Fruit fly (Drosophila melanogaster) whole organism, prepupa: ENCODE data around the gene CG15418.

ENCODE experiments used
- Blimp-1 ChIP-seq: fragments of 200-800 bp; sonication (Bioruptor generic); optimal IDR thresholded peaks from 3 replicates; lab custom pipeline; 2017; ENCODE audit warnings: missing biosample characterization, missing genetic modification characterization, mild to moderate bottlenecking, moderate library complexity, missing genetic modification reagents
- CG10631 ChIP-seq: fragments of 200-800 bp; sonication (Bioruptor generic); optimal IDR thresholded peaks from 2 replicates; lab custom pipeline; 2016; ENCODE audit warnings: missing biosample characterization, missing genetic modification characterization
- CG11762 ChIP-seq: fragments of 200-800 bp; sonication (Bioruptor generic); optimal IDR thresholded peaks from 3 replicates; lab custom pipeline; 2016; ENCODE audit warnings: missing biosample characterization, missing genetic modification characterization; ENCODE audit not compliant: insufficient read depth
- CG15336 ChIP-seq: fragments of 200-800 bp; sonication (Bioruptor generic); IDR thresholded peaks from 2 replicates; pipeline ENCODE4 v1.3.6; 2022; ENCODE audit warnings: missing biosample characterization, missing genetic modification characterization
- CG16779 ChIP-seq: fragments of 200-800 bp; sonication (Bioruptor generic); optimal IDR thresholded peaks from 3 replicates; lab custom pipeline; 2017; ENCODE audit warnings: missing biosample characterization, mild to moderate bottlenecking, missing genetic modification characterization
- CG3032 ChIP-seq: fragments of 200-800 bp; optimal IDR thresholded peaks from 2 replicates; lab custom pipeline; 2019; ENCODE audit warnings: missing biosample characterization, mild to moderate bottlenecking, missing genetic modification characterization, moderate library complexity
- CG31627 ChIP-seq: fragments of 200-800 bp; sonication (Bioruptor generic); optimal IDR thresholded peaks from 3 replicates; lab custom pipeline; 2016; ENCODE audit warnings: missing biosample characterization, missing genetic modification characterization
- CG34406 ChIP-seq: fragments of 200-800 bp; sonication (Bioruptor generic); optimal IDR thresholded peaks from 3 replicates; lab custom pipeline; 2016; ENCODE audit warnings: missing biosample characterization, missing genetic modification characterization
- CG4318 ChIP-seq: fragments of 200-800 bp; sonication (Bioruptor generic); optimal IDR thresholded peaks from 3 replicates; lab custom pipeline; 2017; ENCODE audit warnings: missing biosample characterization, mild to moderate bottlenecking, missing genetic modification characterization
- CG6163 ChIP-seq: fragments of 200-800 bp; sonication (Bioruptor generic); IDR thresholded peaks from 3 replicates; pipeline ENCODE4 v1.3.6; 2022; ENCODE audit warnings: missing biosample characterization, missing genetic modification characterization
- CG6792 ChIP-seq: fragments of 200-800 bp; sonication (Bioruptor generic); optimal IDR thresholded peaks from 3 replicates; lab custom pipeline; 2016; ENCODE audit warnings: missing biosample characterization, missing genetic modification characterization
- CG6808 ChIP-seq: fragments of 200-800 bp; sonication (Bioruptor generic); optimal IDR thresholded peaks from 3 replicates; lab custom pipeline; 2017; ENCODE audit warnings: missing biosample characterization, missing genetic modification characterization, mild to moderate bottlenecking, moderate library complexity, missing genetic modification reagents
- CG7368 ChIP-seq: fragments of 200-800 bp; sonication (Bioruptor generic); optimal IDR thresholded peaks from 3 replicates; lab custom pipeline; 2016; ENCODE audit warnings: missing biosample characterization, missing genetic modification characterization
- CG8119 ChIP-seq: fragments of 200-800 bp; sonication (Bioruptor generic); IDR thresholded peaks from 3 replicates; pipeline ENCODE4 v1.3.6; 2022; ENCODE audit warnings: missing biosample characterization, missing genetic modification characterization
- CG8319 ChIP-seq: fragments of 200-800 bp; sonication (Bioruptor generic); optimal IDR thresholded peaks from 3 replicates; lab custom pipeline; 2016; ENCODE audit warnings: missing biosample characterization, missing genetic modification characterization
- Eip75B ChIP-seq: fragments of 200-800 bp; sonication (Bioruptor generic); optimal IDR thresholded peaks from 3 replicates; lab custom pipeline; 2016; ENCODE audit warnings: missing biosample characterization, missing genetic modification characterization
- Eip78C ChIP-seq: fragments of 200-800 bp; sonication (Bioruptor generic); peaks from one replicate; lab custom pipeline; 2016; ENCODE audit warnings: missing biosample characterization, missing genetic modification characterization
- Ets96B ChIP-seq: fragments of 200-800 bp; optimal IDR thresholded peaks from 2 replicates; lab custom pipeline; 2019; ENCODE audit warnings: missing biosample characterization, mild to moderate bottlenecking, missing genetic modification characterization, moderate library complexity
- Gug ChIP-seq: fragments of 200-800 bp; sonication (Bioruptor generic); IDR thresholded peaks from 2 replicates; pipeline ENCODE4 v1.3.6; 2022; ENCODE audit warnings: missing biosample characterization, missing genetic modification characterization
- Hr38 ChIP-seq: sonication (Bioruptor generic); optimal IDR thresholded peaks from 2 replicates; lab custom pipeline; 2016; ENCODE audit warnings: missing biosample characterization, missing genetic modification characterization
- Hr39 ChIP-seq: fragments of 200-800 bp; sonication (Bioruptor generic); optimal IDR thresholded peaks from 2 replicates; lab custom pipeline; 2016; ENCODE audit warnings: missing biosample characterization, missing genetic modification characterization
- Hr4 ChIP-seq: fragments of 200-800 bp; sonication (Bioruptor generic); optimal IDR thresholded peaks from 3 replicates; lab custom pipeline; 2016; ENCODE audit warnings: missing biosample characterization, missing genetic modification characterization
- Lpt ChIP-seq: fragments of 200-800 bp; sonication (Bioruptor generic); optimal IDR thresholded peaks from 3 replicates; lab custom pipeline; 2016; ENCODE audit warnings: missing biosample characterization, missing genetic modification characterization
- Sox102F ChIP-seq: fragments of 200-800 bp; sonication (Bioruptor generic); optimal IDR thresholded peaks from 2 replicates; lab custom pipeline; 2016; ENCODE audit warnings: missing biosample characterization, mild to moderate bottlenecking, missing genetic modification characterization
- Sox15 ChIP-seq: fragments of 200-800 bp; sonication (Bioruptor generic); optimal IDR thresholded peaks from 3 replicates; lab custom pipeline; 2016; ENCODE audit warnings: missing biosample characterization, missing genetic modification characterization
- achi ChIP-seq: fragments of 200-800 bp; sonication (Bioruptor generic); optimal IDR thresholded peaks from 3 replicates; lab custom pipeline; 2016; ENCODE audit warnings: missing biosample characterization, missing genetic modification characterization
- acj6 ChIP-seq: fragments of 200-800 bp; sonication (Bioruptor generic); optimal IDR thresholded peaks from 3 replicates; lab custom pipeline; 2016; ENCODE audit warnings: missing biosample characterization, missing genetic modification characterization
- cyc ChIP-seq: fragments of 200-800 bp; sonication (Bioruptor generic); optimal IDR thresholded peaks from 3 replicates; lab custom pipeline; 2016; ENCODE audit warnings: missing biosample characterization, missing genetic modification characterization
- dac ChIP-seq: fragments of 200-800 bp; sonication (Bioruptor generic); optimal IDR thresholded peaks from 2 replicates; lab custom pipeline; 2017; ENCODE audit warnings: missing biosample characterization, mild to moderate bottlenecking, missing genetic modification characterization
- dsx ChIP-seq: fragments of 200-800 bp; optimal IDR thresholded peaks from 3 replicates; lab custom pipeline; 2019; ENCODE audit warnings: missing biosample characterization, mild to moderate bottlenecking, missing genetic modification characterization, moderate library complexity; ENCODE audit not compliant: poor library complexity, severe bottlenecking
- eg ChIP-seq: fragments of 200-800 bp; sonication (Bioruptor generic); IDR thresholded peaks from 3 replicates; pipeline ENCODE4 v1.3.6; 2022; ENCODE audit warnings: missing biosample characterization, missing genetic modification characterization
- esn ChIP-seq: fragments of 200-800 bp; sonication (Bioruptor generic); optimal IDR thresholded peaks from 2 replicates; lab custom pipeline; 2016; ENCODE audit warnings: missing biosample characterization, mild to moderate bottlenecking, missing genetic modification characterization, moderate library complexity
- fd59A ChIP-seq: fragments of 200-800 bp; sonication (Bioruptor generic); optimal IDR thresholded peaks from 2 replicates; lab custom pipeline; 2017; ENCODE audit warnings: missing biosample characterization, mild to moderate bottlenecking, missing genetic modification characterization, missing genetic modification reagents
- fd85E ChIP-seq: fragments of 200-800 bp; sonication (Bioruptor generic); optimal IDR thresholded peaks from 3 replicates; lab custom pipeline; 2016; ENCODE audit warnings: missing biosample characterization, missing genetic modification characterization
- net ChIP-seq: fragments of 200-800 bp; sonication (Bioruptor generic); optimal IDR thresholded peaks from 3 replicates; lab custom pipeline; 2016; ENCODE audit warnings: missing biosample characterization, missing genetic modification characterization
- pdm3 ChIP-seq: fragments of 200-800 bp; sonication (Bioruptor generic); optimal IDR thresholded peaks from 3 replicates; lab custom pipeline; 2016; ENCODE audit warnings: missing biosample characterization, missing genetic modification characterization
- salr ChIP-seq, 2 experiments: fragments of 200-800 bp; sonication (Bioruptor generic); optimal IDR thresholded peaks; 3 replicates each; lab custom pipeline; 2016 to 2018; ENCODE audit warnings: missing biosample characterization in 2 of 2, missing genetic modification characterization in 2 of 2, mild to moderate bottlenecking in 1 of 2
- spab ChIP-seq: fragments of 200-800 bp; sonication (Bioruptor generic); optimal IDR thresholded peaks from 2 replicates; lab custom pipeline; 2017; ENCODE audit warnings: missing biosample characterization, mild to moderate bottlenecking, missing genetic modification characterization, missing genetic modification reagents
- ss ChIP-seq, 2 experiments: fragments of 200-800 bp; sonication (Bioruptor generic); optimal IDR thresholded peaks; 2 replicates in 1 of 2; 3 replicates in 1 of 2; lab custom pipeline; 2017 to 2018; ENCODE audit warnings: mild to moderate bottlenecking in 2 of 2, missing biosample characterization in 2 of 2, missing genetic modification characterization in 2 of 2, moderate library complexity in 1 of 2
- svp ChIP-seq: fragments of 200-800 bp; sonication (Bioruptor generic); peaks from one replicate; lab custom pipeline; 2016; ENCODE audit warnings: missing biosample characterization, missing genetic modification characterization
- topi ChIP-seq: fragments of 200-800 bp; sonication (Bioruptor generic); optimal IDR thresholded peaks from 3 replicates; lab custom pipeline; 2016; ENCODE audit warnings: missing biosample characterization, missing genetic modification characterization
- vri ChIP-seq: fragments of 200-800 bp; sonication (Bioruptor generic); optimal IDR thresholded peaks from 3 replicates; lab custom pipeline; 2016; ENCODE audit warnings: missing biosample characterization, mild to moderate bottlenecking, missing genetic modification characterization

CG15418 gene

dm6 chr2L:3594000-3594399, 27.5 kb downstream of the CG15418 start (continued):
- peak; percentile 81 for TF ChIP-seq Sox102F (GFP tag; lab: Kevin White, UChicago)
- peak; percentile 52 for TF ChIP-seq vri (GFP tag; lab: Kevin White, UChicago)
- peak; percentile 80 for TF ChIP-seq topi
- peak; percentile 77 for TF ChIP-seq CG7368 (GFP tag; lab: Kevin White, UChicago)
- peak; percentile 90 for TF ChIP-seq svp
- TF ChIP-seq fd85E (GFP tag; lab: Kevin White, UChicago), result peak; percentile 9
- TF ChIP-seq Lpt (GFP tag; lab: Kevin White, UChicago), result no peak
- no peak for TF ChIP-seq CG15336 (GFP tag; lab: Robert Waterston, UW)
- TF ChIP-seq, all 60 proteins: peak for 50

- TF ChIP-seq Sox102F (GFP tag; lab: Kevin White, UChicago) (no peak), fd59A (no peak), CG8319 (GFP tag; lab: Kevin White, UChicago) (no peak), Sox15 (GFP tag; lab: Kevin White, UChicago) (no peak), Blimp-1 (no peak), net (GFP tag; lab: Kevin White, UChicago) (no peak)
Measured at dm6 chr2L:3590797-3591196, 30.7 kb downstream of the CG15418 start.

dm6 chr2L:3588841-3589240, 32.7 kb downstream of the CG15418 start:
- no peak for TF ChIP-seq acj6
- TF ChIP-seq svp, result peak; percentile 5
- TF ChIP-seq topi, result no peak

dm6 chr2L:3587907-3588733, 33.4 kb downstream of the CG15418 start:
- TF ChIP-seq CG31627 (GFP tag; lab: Kevin White, UChicago) (no peak), dac (GFP tag; lab: Kevin White, UChicago) (no peak), CG6163 (GFP tag; lab: Robert Waterston, UW) (peak; percentile 77), Ets96B (tag; lab: Kevin White, UChicago) (peak; percentile 83), dsx (GFP tag; lab: Kevin White, UChicago) (peak; percentile 89), eg (GFP tag; lab: Robert Waterston, UW) (peak; percentile 74), Gug (GFP tag; lab: Robert Waterston, UW) (peak; percentile 50), CG10631 (peak; percentile 74), CG6808 (peak; percentile 83), salr (GFP tag; optimal IDR thresholded peaks at IDR 0.05; lab: Kevin White, UChicago) (peak; percentile 24 to 27), pdm3 (GFP tag; lab: Kevin White, UChicago) (peak; percentile 22), achi (peak; percentile 66), CG16779 (tag; lab: Kevin White, UChicago) (peak; percentile 31), CG11762 (GFP tag; lab: Kevin White, UChicago) (peak; percentile 56), vri (GFP tag; lab: Kevin White, UChicago) (no peak), spab (GFP tag; lab: Kevin White, UChicago) (peak; percentile 75), acj6 (peak; percentile 55), Lpt (GFP tag; lab: Kevin White, UChicago) (peak; percentile 31), CG6792 (GFP tag; lab: Kevin White, UChicago) (peak; percentile 60), cyc (GFP tag; lab: Kevin White, UChicago) (no peak), Sox102F (GFP tag; lab: Kevin White, UChicago) (no peak), svp (peak; percentile 76), CG3032 (tag; lab: Kevin White, UChicago) (peak; percentile 82), Blimp-1 (no peak), esn (peak; percentile 50), fd59A (peak; percentile 68), Hr39 (GFP tag; lab: Kevin White, UChicago) (no peak), Eip75B (GFP tag; lab: Kevin White, UChicago) (peak; percentile 31), Hr38 (no peak), CG34406 (GFP tag; lab: Kevin White, UChicago) (peak; percentile 60), CG8319 (GFP tag; lab: Kevin White, UChicago) (no peak), CG8119 (GFP tag; lab: Robert Waterston, UW) (peak; percentile 81), ss (GFP tag; optimal IDR thresholded peaks at IDR 0.05; lab: Kevin White, UChicago) (peak; percentile 79 to 83), net (GFP tag; lab: Kevin White, UChicago) (peak; percentile 60), Eip78C (GFP tag; lab: Kevin White, UChicago) (peak; percentile 80), CG4318 (GFP tag; lab: Kevin White, UChicago) (peak; percentile 23), Hr4 (GFP tag; lab: Kevin White, UChicago) (peak; percentile 24)
